Fruit fly (Drosophila melanogaster): ENCODE results near the gene CG12516.

The CG12516 gene

DNA sequence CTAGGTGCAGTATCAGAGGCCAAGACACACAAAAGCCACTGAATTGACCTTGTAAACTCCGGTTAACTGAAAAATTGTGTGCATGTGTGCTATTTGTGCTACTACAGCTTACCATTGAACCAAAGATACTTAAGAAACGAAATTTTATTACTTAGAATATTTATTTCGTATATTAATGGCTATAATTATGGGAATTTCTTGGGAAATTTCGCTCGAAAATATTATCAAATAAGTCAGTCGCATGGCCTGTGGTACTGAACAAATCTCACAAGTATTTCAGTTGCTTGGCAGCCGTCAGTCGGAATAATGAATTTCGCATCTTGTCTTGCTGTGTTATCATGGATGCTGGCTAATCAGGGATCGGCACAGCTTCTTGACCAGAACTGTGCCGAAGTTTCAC, 22.1 kb downstream of the CG12516 start, which contains the start of gene CG34436:
Gene CG34436 (plus strand): TSS at position 301 of the 400 bp plus-strand sequence.
- TF ChIP-seq CG17801 (GFP tag; optimal IDR thresholded peaks at IDR 0.05; ENCODE audit: partially characterized antibody) = no peak

DNA sequence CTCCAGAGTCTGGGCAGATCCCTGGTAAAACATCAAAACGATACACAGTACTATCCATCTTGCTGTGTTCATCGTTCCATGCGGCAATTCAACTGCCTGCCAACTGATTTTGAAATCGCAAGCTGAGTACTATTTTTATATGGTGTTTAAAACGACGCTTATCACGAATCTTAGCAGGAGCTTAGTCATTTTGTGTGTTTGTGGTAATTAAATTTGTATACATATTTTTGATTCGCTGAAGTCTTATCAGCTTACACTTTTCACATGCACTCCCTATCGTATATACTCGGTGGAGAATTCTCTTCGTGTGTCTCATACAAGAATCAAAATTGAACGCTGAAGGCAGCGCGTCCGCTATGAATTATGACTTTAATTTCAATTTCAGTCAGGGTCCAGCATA, 39.7 kb downstream of the CG12516 start, which contains the start of gene CG43124:
Gene CG43124 (minus strand): TSS at position 101 of the 400 bp plus-strand sequence.
- no peak for TF ChIP-seq CG17801 (GFP tag; optimal IDR thresholded peaks at IDR 0.05; ENCODE audit: partially characterized antibody)

DNA sequence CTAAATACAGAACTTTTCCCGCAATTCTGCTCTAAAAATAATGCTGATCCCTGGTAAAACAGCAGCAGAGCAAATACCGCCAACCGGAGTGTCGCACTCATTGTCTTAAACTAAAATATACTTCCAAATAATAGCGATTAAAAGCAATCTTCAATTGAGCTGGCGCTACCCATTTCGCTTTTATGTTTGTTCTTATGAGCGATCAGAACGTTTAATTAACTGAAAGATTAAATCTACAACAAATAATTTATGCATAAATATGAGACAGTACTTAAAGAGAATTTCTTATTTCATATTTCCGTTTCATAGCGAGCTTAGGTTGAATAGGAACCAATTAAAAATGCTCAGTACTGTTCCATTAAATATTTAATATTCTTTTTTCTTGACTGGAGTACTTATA, 40.9 kb downstream of the CG12516 start, which contains the start of gene CG43125:
Gene CG43125 (minus strand): TSS at position 101 of the 400 bp plus-strand sequence.
- TF ChIP-seq CG17801 (GFP tag; optimal IDR thresholded peaks at IDR 0.05; ENCODE audit: partially characterized antibody) = no peak
